Worm (Caenorhabditis elegans) whole organism, L2 larva: ENCODE data around the gene C08F1.12.
A peak's percentile ranks its signal among the peaks of the same experiment; 100 is the strongest.

Source experiments
- ZK546.5 ChIP-seq: sonication (generic microtip); optimal IDR thresholded peaks from 2 replicates; lab custom pipeline; 2017; ENCODE audit warnings: missing biosample characterization, missing genetic modification characterization
- egl-27 ChIP-seq: sonication (generic microtip); optimal IDR thresholded peaks from 3 replicates; lab custom pipeline; 2017; ENCODE audit warnings: missing biosample characterization, missing genetic modification reagents, missing genetic modification characterization
- lin-39 ChIP-seq: fragments of 150-350 bp; optimal IDR thresholded peaks from 2 replicates; lab custom pipeline; 2014; ENCODE audit warnings: missing biosample characterization, missing genetic modification reagents, missing genetic modification characterization
- nhr-11 ChIP-seq: fragments of 150-350 bp; optimal IDR thresholded peaks from 2 replicates; lab custom pipeline; 2014; ENCODE audit warnings: missing biosample characterization, missing genetic modification characterization
- nhr-237 ChIP-seq: fragments of 150-350 bp; optimal IDR thresholded peaks from 2 replicates; lab custom pipeline; 2014; ENCODE audit warnings: missing biosample characterization, missing genetic modification characterization
- nhr-25 ChIP-seq: fragments of 150-350 bp; sonication (generic microtip); optimal IDR thresholded peaks from 3 replicates; lab custom pipeline; 2014; ENCODE audit warnings: missing biosample characterization, missing genetic modification characterization

- TF ChIP-seq lin-39 (tag; lab: Kevin White, UChicago) = no peak
- peak; percentile 45 for TF ChIP-seq egl-27 (tag; lab: Kevin White, UChicago)
- TF ChIP-seq ZK546.5 (tag; lab: Kevin White, UChicago) = no peak
- no peak for TF ChIP-seq nhr-237 (tag; lab: Kevin White, UChicago)
- TF ChIP-seq nhr-25 (tag; lab: Kevin White, UChicago) = no peak
- no peak for TF ChIP-seq nhr-11
Measured at ce11 chrII:1819944-1820570, 13.8 kb upstream of the C08F1.12 start, which contains the start of gene fbxc-19.
